Worm (Caenorhabditis elegans) whole organism, young adult: ENCODE results near the gene C06E7.4.

Experiments used
- F22D6.2 ChIP-seq: sonication (generic microtip); optimal IDR thresholded peaks from 2 replicates; lab custom pipeline; 2016; ENCODE audit warnings: mild to moderate bottlenecking, missing genetic modification characterization, missing compliant biosample characterization
- Y56A3A.18 ChIP-seq: fragments of 200-800 bp; sonication (Bioruptor generic); IDR thresholded peaks from 2 replicates; pipeline ENCODE4 v1.3.6; 2022; ENCODE audit warnings: missing genetic modification reagents, missing genetic modification characterization, missing compliant biosample characterization
- ama-1 ChIP-seq, 3 experiments: fragments of 150-350 bp in 1 of 3; sonication (generic microtip) in 2 of 3; optimal IDR thresholded peaks; 2 replicates each; lab custom pipeline; 2014 to 2018; ENCODE audit warnings: missing biosample characterization in 2 of 3, missing genetic modification characterization in 2 of 3, missing genetic modification reagents in 2 of 3
- atf-7 ChIP-seq: sonication (generic microtip); optimal IDR thresholded peaks from 2 replicates; lab custom pipeline; 2017; ENCODE audit warnings: mild to moderate bottlenecking, missing genetic modification characterization, missing compliant biosample characterization
- cebp-1 ChIP-seq, 2 experiments: fragments of 200-800 bp in 1 of 2; sonication (Bioruptor generic) in 1 of 2; sonication (generic microtip) in 1 of 2; IDR thresholded peaks in 1 of 2; optimal IDR thresholded peaks in 1 of 2; 2 replicates each; pipeline versions ENCODE4 v1.3.6 to Lab custom; 2017 to 2022; ENCODE audit warnings: missing compliant biosample characterization in 2 of 2, missing genetic modification characterization in 2 of 2, mild to moderate bottlenecking in 1 of 2, missing genetic modification reagents in 1 of 2, moderate library complexity in 1 of 2
- chd-7 ChIP-seq: sonication (generic microtip); optimal IDR thresholded peaks from 2 replicates; lab custom pipeline; 2016; ENCODE audit warnings: mild to moderate bottlenecking, missing genetic modification characterization, moderate library complexity, missing compliant biosample characterization
- dox-1 ChIP-seq: fragments of 200-800 bp; sonication (Bioruptor generic); IDR thresholded peaks from 2 replicates; pipeline ENCODE4 v1.3.6; 2022; ENCODE audit warnings: missing genetic modification reagents, missing genetic modification characterization, missing compliant biosample characterization
- dpl-1 ChIP-seq: fragments of 150-350 bp; optimal IDR thresholded peaks from 2 replicates; lab custom pipeline; 2014; ENCODE audit warnings: missing biosample characterization, missing genetic modification reagents, missing genetic modification characterization
- fkh-3 ChIP-seq: sonication (generic microtip); optimal IDR thresholded peaks from 2 replicates; lab custom pipeline; 2016; ENCODE audit warnings: mild to moderate bottlenecking, missing genetic modification characterization, missing compliant biosample characterization
- hsf-1 ChIP-seq: fragments of 200-800 bp; sonication (Bioruptor generic); IDR thresholded peaks from 2 replicates; pipeline ENCODE4 v1.3.6; 2022; ENCODE audit warnings: missing genetic modification reagents, missing genetic modification characterization, missing compliant biosample characterization
- mes-4 ChIP-seq: sonication (generic microtip); optimal IDR thresholded peaks from 2 replicates; lab custom pipeline; 2016; ENCODE audit warnings: missing genotype, missing genetic modification characterization, missing compliant biosample characterization
- nhr-179 ChIP-seq: sonication (generic microtip); optimal IDR thresholded peaks from 2 replicates; lab custom pipeline; 2016; ENCODE audit warnings: mild to moderate bottlenecking, missing genetic modification characterization, missing compliant biosample characterization

DNA sequence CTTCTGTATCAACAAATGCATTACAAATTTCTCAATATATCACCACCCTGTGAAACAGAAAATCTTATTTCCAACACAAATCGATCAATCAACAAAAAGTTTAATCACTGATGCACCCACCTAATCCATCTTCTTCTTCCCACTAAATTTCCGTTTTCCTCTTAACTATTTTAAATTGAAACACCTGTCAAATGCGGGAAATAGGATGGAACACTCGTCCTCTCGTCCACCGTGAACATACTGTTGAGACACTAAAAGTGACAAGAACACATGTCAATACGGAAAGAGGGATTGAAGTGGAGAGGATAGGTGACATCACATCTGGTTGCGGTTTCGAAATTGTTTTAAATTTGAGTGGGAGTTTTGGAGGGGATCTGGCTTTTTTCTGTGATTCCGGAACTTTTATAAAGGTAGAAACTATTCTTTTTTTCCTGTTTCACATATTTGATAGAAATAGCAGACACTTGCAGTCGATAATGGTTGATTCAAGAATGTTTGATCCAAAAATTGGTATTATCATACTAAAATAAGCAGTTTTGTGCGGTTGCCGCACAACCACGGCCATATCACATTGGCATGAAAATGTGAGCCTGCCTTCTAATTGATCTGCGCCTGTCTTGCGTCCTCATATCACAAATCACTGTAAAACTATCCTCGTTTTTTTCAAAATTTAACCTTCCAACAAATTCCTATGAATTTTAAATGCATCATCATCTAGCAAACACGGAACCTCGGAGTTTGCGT lies 39.5 kb downstream of the C06E7.4 start:
- TF ChIP-seq nhr-179 (tag; lab: Kevin White, UChicago) (no peak), mes-4 (no peak), dpl-1 (GFP tag; lab: Kevin White, UChicago) (no peak), hsf-1 (GFP tag; lab: Robert Waterston, UW) (no peak), fkh-3 (tag; lab: Kevin White, UChicago) (no peak), atf-7 (no peak), cebp-1 (GFP tag; IDR thresholded peaks at IDR 0.05; lab: Robert Waterston, UW) (no peak), cebp-1 (tag; optimal IDR thresholded peaks at IDR 0.05; lab: Kevin White, UChicago) (peak; percentile 35), dox-1 (GFP tag; lab: Robert Waterston, UW) (no peak), F22D6.2 (no peak), chd-7 (no peak), ama-1 (optimal IDR thresholded peaks at IDR 0.05; lab: Kevin White, UChicago) (no peak), ama-1 (GFP tag; optimal IDR thresholded peaks at IDR 0.05; lab: Kevin White, UChicago) (no peak), Y56A3A.18 (GFP tag; lab: Robert Waterston, UW) (no peak)
